Fruit fly (Drosophila melanogaster) whole organism, embryonic: ENCODE measurements around the gene CG8543.

Experiments used
- CG10267 ChIP-seq: fragments of 200-800 bp; sonication (Bioruptor generic); optimal IDR thresholded peaks from 2 replicates; lab custom pipeline; 2018; ENCODE audit warnings: missing biosample characterization, mild to moderate bottlenecking, missing genetic modification characterization, moderate library complexity
- CG12071 ChIP-seq: fragments of 200-800 bp; sonication (Bioruptor generic); optimal IDR thresholded peaks from 3 replicates; lab custom pipeline; 2018; ENCODE audit warnings: missing biosample characterization, mild to moderate bottlenecking, missing genetic modification characterization
- CG12744 ChIP-seq: fragments of 200-800 bp; sonication (Bioruptor generic); optimal IDR thresholded peaks from 2 replicates; lab custom pipeline; 2016; ENCODE audit warnings: missing biosample characterization, missing genetic modification characterization
- CG14667 ChIP-seq: fragments of 200-800 bp; sonication (Bioruptor generic); IDR thresholded peaks from 2 replicates; pipeline ENCODE4 v1.3.6; 2022; ENCODE audit warnings: missing biosample characterization, missing genetic modification characterization
- CG15696 ChIP-seq: fragments of 200-800 bp; sonication (Bioruptor generic); optimal IDR thresholded peaks from 2 replicates; lab custom pipeline; 2019; ENCODE audit warnings: missing biosample characterization, mild to moderate bottlenecking, missing genetic modification characterization, moderate library complexity
- CG3995 ChIP-seq: fragments of 200-800 bp; sonication (Bioruptor generic); optimal IDR thresholded peaks from 3 replicates; lab custom pipeline; 2016; ENCODE audit warnings: missing biosample characterization, missing genetic modification characterization
- CG4404 ChIP-seq: fragments of 200-800 bp; sonication (Bioruptor generic); IDR thresholded peaks from 2 replicates; pipeline ENCODE4 v1.3.6; 2022; ENCODE audit warnings: missing biosample characterization, missing genetic modification characterization
- CG5245 ChIP-seq: fragments of 200-800 bp; sonication (Bioruptor generic); optimal IDR thresholded peaks from 3 replicates; lab custom pipeline; 2016; ENCODE audit warnings: missing biosample characterization, missing genetic modification characterization
- CG7357 ChIP-seq: fragments of 200-800 bp; sonication (Bioruptor generic); IDR thresholded peaks from 3 replicates; pipeline ENCODE4 v1.3.6; 2022; ENCODE audit warnings: missing biosample characterization, missing genetic modification characterization
- CG8281 ChIP-seq: fragments of 200-800 bp; sonication (Bioruptor generic); optimal IDR thresholded peaks from 2 replicates; lab custom pipeline; 2018; ENCODE audit warnings: missing biosample characterization, mild to moderate bottlenecking, missing genetic modification characterization, moderate library complexity
- Chrac-16 ChIP-seq: fragments of 200-800 bp; sonication (Bioruptor generic); optimal IDR thresholded peaks from 3 replicates; lab custom pipeline; 2016; ENCODE audit warnings: missing biosample characterization, missing genetic modification characterization
- D19A ChIP-seq: fragments of 200-800 bp; optimal IDR thresholded peaks from 3 replicates; lab custom pipeline; 2019; ENCODE audit warnings: missing biosample characterization, mild to moderate bottlenecking, missing genetic modification characterization, moderate library complexity
- Doc2 ChIP-seq: fragments of 200-800 bp; sonication (Bioruptor generic); IDR thresholded peaks from 2 replicates; pipeline ENCODE4 v1.3.6; 2022; ENCODE audit warnings: missing biosample characterization, missing genetic modification characterization
- Eip74EF ChIP-seq, 2 experiments: fragments of 200-800 bp in 1 of 2; fragments of >200 bp in 1 of 2; sonication (Bioruptor generic) in 1 of 2; optimal IDR thresholded peaks; 2 replicates each; lab custom pipeline; 2017 to 2019; ENCODE audit warnings: missing biosample characterization in 2 of 2, missing genetic modification characterization in 2 of 2, mild to moderate bottlenecking in 1 of 2, moderate library complexity in 1 of 2
- Ets65A ChIP-seq: fragments of 200-800 bp; sonication (Bioruptor generic); peaks from one replicate; lab custom pipeline; 2016; ENCODE audit warnings: missing biosample characterization, missing genetic modification characterization
- HmgD ChIP-seq: fragments of 200-800 bp; sonication (Bioruptor generic); optimal IDR thresholded peaks from 3 replicates; lab custom pipeline; 2016; ENCODE audit warnings: missing biosample characterization, missing genetic modification characterization
- Hr39 ChIP-seq: fragments of >200 bp; optimal IDR thresholded peaks from 2 replicates; lab custom pipeline; 2017
- Kr ChIP-seq: fragments of 200-800 bp; sonication (Bioruptor generic); optimal IDR thresholded peaks from 2 replicates; lab custom pipeline; 2017; ENCODE audit warnings: missing biosample characterization, mild to moderate bottlenecking, missing genetic modification characterization
- NK7.1 ChIP-seq: fragments of 200-800 bp; sonication (Bioruptor generic); optimal IDR thresholded peaks from 3 replicates; lab custom pipeline; 2016; ENCODE audit warnings: missing biosample characterization, missing genetic modification characterization
- PHDP ChIP-seq: fragments of 200-800 bp; sonication (Bioruptor generic); optimal IDR thresholded peaks from 3 replicates; lab custom pipeline; 2018; ENCODE audit warnings: missing biosample characterization, mild to moderate bottlenecking, missing genetic modification characterization, moderate library complexity
- Pdp1 ChIP-seq, 2 experiments: fragments of 200-800 bp; sonication (Bioruptor generic); optimal IDR thresholded peaks; 3 replicates each; lab custom pipeline; 2016; ENCODE audit warnings: missing biosample characterization in 2 of 2, missing genetic modification characterization in 2 of 2, mild to moderate bottlenecking in 1 of 2, moderate library complexity in 1 of 2
- Ravus ChIP-seq: fragments of 200-800 bp; sonication (Bioruptor generic); IDR thresholded peaks from 2 replicates; pipeline ENCODE4 v1.3.6; 2022; ENCODE audit warnings: missing biosample characterization, missing genetic modification characterization
- TFAM ChIP-seq: fragments of 200-800 bp; sonication (Bioruptor generic); optimal IDR thresholded peaks from 2 replicates; lab custom pipeline; 2017; ENCODE audit warnings: missing biosample characterization, missing genetic modification characterization, inconsistent platforms
- bcd ChIP-seq: fragments of 200-800 bp; sonication (Bioruptor generic); optimal IDR thresholded peaks from 2 replicates; lab custom pipeline; 2017; ENCODE audit warnings: missing biosample characterization, mild to moderate bottlenecking, missing genetic modification characterization
- bowl ChIP-seq: fragments of 200-800 bp; sonication (Bioruptor generic); IDR thresholded peaks from 2 replicates; pipeline ENCODE4 v1.3.6; 2022; ENCODE audit warnings: missing biosample characterization, missing genetic modification characterization
- chm ChIP-seq: fragments of 200-800 bp; sonication (Bioruptor generic); IDR thresholded peaks from 2 replicates; pipeline ENCODE4 v1.3.6; 2022; ENCODE audit warnings: missing biosample characterization, missing genetic modification characterization
- chn ChIP-seq: fragments of 200-800 bp; sonication (Bioruptor generic); optimal IDR thresholded peaks from 2 replicates; lab custom pipeline; 2016; ENCODE audit warnings: missing biosample characterization, missing genetic modification characterization
- grau ChIP-seq: fragments of 200-800 bp; optimal IDR thresholded peaks from 3 replicates; lab custom pipeline; 2019; ENCODE audit warnings: missing biosample characterization, mild to moderate bottlenecking, missing genetic modification characterization, moderate library complexity
- gsb ChIP-seq: fragments of 200-800 bp; sonication (Bioruptor generic); IDR thresholded peaks from 2 replicates; pipeline ENCODE4 v1.3.6; 2022; ENCODE audit warnings: missing biosample characterization, missing genetic modification characterization
- h ChIP-seq: fragments of >200 bp; optimal IDR thresholded peaks from 2 replicates; lab custom pipeline; 2017
- ham ChIP-seq: fragments of 200-800 bp; sonication (Bioruptor generic); IDR thresholded peaks from 2 replicates; pipeline ENCODE4 v1.3.6; 2022; ENCODE audit warnings: missing biosample characterization, missing genetic modification characterization
- hkb ChIP-seq, 2 experiments: fragments of 200-800 bp in 1 of 2; fragments of >200 bp in 1 of 2; sonication (Bioruptor generic) in 1 of 2; IDR thresholded peaks in 1 of 2; optimal IDR thresholded peaks in 1 of 2; 2 replicates each; pipeline versions ENCODE4 v1.3.6 to Lab custom; 2017 to 2022; ENCODE audit warnings: missing biosample characterization in 1 of 2, missing genetic modification characterization in 1 of 2
- jigr1 ChIP-seq: fragments of 200-800 bp; sonication (Bioruptor generic); IDR thresholded peaks from 3 replicates; pipeline ENCODE4 v1.3.6; 2022; ENCODE audit warnings: missing biosample characterization, missing genetic modification characterization
- kah ChIP-seq: fragments of 200-800 bp; sonication (Bioruptor generic); optimal IDR thresholded peaks from 2 replicates; lab custom pipeline; 2018; ENCODE audit warnings: missing biosample characterization, mild to moderate bottlenecking, missing genetic modification characterization
- ken ChIP-seq: fragments of 200-800 bp; sonication (Bioruptor generic); IDR thresholded peaks from 3 replicates; pipeline ENCODE4 v1.3.6; 2022; ENCODE audit warnings: missing biosample characterization, missing genetic modification characterization
- lbe ChIP-seq: fragments of 200-800 bp; sonication (Bioruptor generic); optimal IDR thresholded peaks from 2 replicates; lab custom pipeline; 2016; ENCODE audit warnings: missing biosample characterization, mild to moderate bottlenecking, missing genetic modification characterization
- lilli ChIP-seq: fragments of 200-800 bp; sonication (Bioruptor generic); optimal IDR thresholded peaks from 3 replicates; lab custom pipeline; 2016; ENCODE audit warnings: missing biosample characterization, missing genetic modification characterization
- nerfin-2 ChIP-seq: fragments of 200-800 bp; sonication (Bioruptor generic); IDR thresholded peaks from 2 replicates; pipeline ENCODE4 v1.3.6; 2022; ENCODE audit warnings: missing biosample characterization, missing genetic modification characterization; ENCODE audit not compliant: partially characterized antibody
- oc ChIP-seq: fragments of 200-800 bp; sonication (Bioruptor generic); optimal IDR thresholded peaks from 2 replicates; lab custom pipeline; 2018; ENCODE audit warnings: missing biosample characterization, mild to moderate bottlenecking, missing genetic modification characterization, moderate library complexity
- sd ChIP-seq: fragments of 200-800 bp; sonication (Bioruptor generic); optimal IDR thresholded peaks from 3 replicates; lab custom pipeline; 2018; ENCODE audit warnings: missing biosample characterization, mild to moderate bottlenecking, missing genetic modification characterization, moderate library complexity
- sens ChIP-seq: fragments of 200-800 bp; sonication (Bioruptor generic); peaks from one replicate; lab custom pipeline; 2016; ENCODE audit warnings: missing biosample characterization, missing genetic modification characterization
- stc ChIP-seq: fragments of 200-800 bp; sonication (Bioruptor generic); IDR thresholded peaks from 2 replicates; pipeline ENCODE4 v1.3.6; 2022; ENCODE audit warnings: missing biosample characterization, missing genetic modification characterization
- stwl ChIP-seq: fragments of 200-800 bp; sonication (Bioruptor generic); optimal IDR thresholded peaks from 3 replicates; lab custom pipeline; 2018; ENCODE audit warnings: missing biosample characterization, mild to moderate bottlenecking, missing genetic modification characterization, moderate library complexity
- tap ChIP-seq: fragments of 200-800 bp; optimal IDR thresholded peaks from 3 replicates; lab custom pipeline; 2019; ENCODE audit warnings: missing biosample characterization, mild to moderate bottlenecking, missing genetic modification characterization, moderate library complexity

The CG8543 gene

dm6 chr3L:7465209-7465608, 4.9 kb downstream of the CG8543 start, which contains the start of the genes CG42660, CG42661 and Tsp66A:
Gene CG42660, plus strand, starts transcription at chr3L:7465509.
Gene CG42661, plus strand, starts transcription at chr3L:7465509.
Gene Tsp66A, plus strand, starts transcription at chr3L:7465509.
- TF ChIP-seq HmgD (GFP tag; lab: Kevin White, UChicago) (no peak), gsb (no peak), nerfin-2 (GFP tag; lab: Robert Waterston, UW) (no peak), Doc2 (no peak), CG3995 (GFP tag; lab: Kevin White, UChicago) (no peak), stwl (tag; lab: Kevin White, UChicago) (no peak), TFAM (no peak), sd (no peak), CG7357 (GFP tag; lab: Robert Waterston, UW) (no peak), Eip74EF (GFP tag; optimal IDR thresholded peaks at IDR 0.05; lab: Kevin White, UChicago) (no peak), h (lab: Kevin White, UChicago) (no peak), chn (GFP tag; lab: Kevin White, UChicago) (no peak), CG12744 (GFP tag; lab: Kevin White, UChicago) (no peak)
- TF ChIP-seq, all 482 proteins: peak for 0

dm6 chr3L:7455849-7456248, 14.3 kb downstream of the CG8543 start, which contains the start of gene ppk26:
Gene ppk26, plus strand, starts transcription at chr3L:7456149.
- TF ChIP-seq sens (GFP tag; lab: Kevin White, UChicago) = peak; percentile 31
- no peak for TF ChIP-seq chm
- peak; percentile 77 for TF ChIP-seq Ets65A (GFP tag; lab: Kevin White, UChicago)

- TF ChIP-seq kah (GFP tag; lab: Kevin White, UChicago) (no peak), CG12071 (GFP tag; lab: Kevin White, UChicago) (no peak), Hr39 (no peak), NK7.1 (GFP tag; lab: Kevin White, UChicago) (no peak), stc (GFP tag; lab: Robert Waterston, UW) (no peak), CG10267 (no peak), oc (tag; lab: Kevin White, UChicago) (no peak), ham (no peak)
- TF ChIP-seq, all 482 proteins: peak for 0
Measured at dm6 chr3L:7450553-7450952, 19.5 kb downstream of the CG8543 start, which contains the start of gene CG33278. Gene CG33278, plus strand, starts transcription at chr3L:7450853.

- TF ChIP-seq ken (GFP tag; lab: Robert Waterston, UW) (no peak), CG15696 (tag; lab: Kevin White, UChicago) (no peak), grau (tag; lab: Kevin White, UChicago) (no peak), lbe (GFP tag; lab: Kevin White, UChicago) (no peak), D19A (peak; percentile 64), CG8281 (tag; lab: Kevin White, UChicago) (peak; percentile 94)
Measured at dm6 chr3L:7449097-7449496, 21.0 kb downstream of the CG8543 start.

dm6 chr3L:7440633-7441032, 29.5 kb downstream of the CG8543 start, which contains the start of gene sphinx2:
Gene sphinx2, minus strand, starts transcription at chr3L:7440733.
- TF ChIP-seq sens (GFP tag; lab: Kevin White, UChicago) = peak; percentile 18
- no peak for TF ChIP-seq Pdp1 (GFP tag; optimal IDR thresholded peaks at IDR 0.05; lab: Kevin White, UChicago)
- TF ChIP-seq, all 482 proteins: peak for 1

DNA sequence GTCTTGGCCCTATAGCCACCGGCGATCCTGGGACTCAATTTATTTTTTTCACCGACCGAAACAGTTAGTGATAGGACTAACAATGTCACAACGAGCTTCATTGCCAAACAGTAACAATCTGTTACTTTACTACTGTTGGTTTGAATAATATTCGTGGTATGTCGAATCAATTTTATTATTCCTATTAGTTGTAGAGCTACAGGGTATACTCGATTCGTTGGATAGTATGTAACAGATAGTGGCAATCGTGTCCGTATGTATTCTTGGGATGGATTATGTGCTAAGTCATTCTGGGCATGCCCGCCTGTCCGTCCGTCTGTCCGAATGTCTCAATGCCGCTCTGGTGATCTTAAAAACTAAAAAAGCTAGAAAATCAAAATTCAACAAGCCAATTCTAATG, 30.8 kb downstream of the CG8543 start, which contains the start of gene sphinx1:
Gene sphinx1, minus strand, starts transcription at position 101 of the 400 bp plus-strand sequence.
- TF ChIP-seq CG4404 (GFP tag; lab: Robert Waterston, UW) = no peak
- no peak for TF ChIP-seq Ravus (GFP tag; lab: Robert Waterston, UW)
- TF ChIP-seq sd = no peak
- no peak for TF ChIP-seq CG14667
- no peak for TF ChIP-seq PHDP (tag; lab: Kevin White, UChicago)
- no peak for TF ChIP-seq bowl (GFP tag; lab: Robert Waterston, UW)
- no peak for TF ChIP-seq Chrac-16
- no peak for TF ChIP-seq hkb (optimal IDR thresholded peaks at IDR 0.05; lab: Kevin White, UChicago)
- no peak for TF ChIP-seq hkb (GFP tag; IDR thresholded peaks at IDR 0.05; lab: Robert Waterston, UW)
- TF ChIP-seq bcd (GFP tag; lab: Kevin White, UChicago) = no peak
- no peak for TF ChIP-seq jigr1 (GFP tag; lab: Robert Waterston, UW)
- no peak for TF ChIP-seq CG5245
- TF ChIP-seq Kr (GFP tag; lab: Kevin White, UChicago) = no peak
- no peak for TF ChIP-seq lilli (GFP tag; lab: Kevin White, UChicago)
- no peak for TF ChIP-seq tap (tag; lab: Kevin White, UChicago)
